Worm (Caenorhabditis elegans): ENCODE results near the gene T10D4.19.

The T10D4.19 gene

ce11 chrII:3145842-3146241 is 5.9 kb upstream of the T10D4.19 start, which contains the start of gene T10D4.15:
Gene T10D4.15, plus strand, starts transcription at chrII:3146142.
- no peak for TF ChIP-seq ets-4 (tag; optimal IDR thresholded peaks at IDR 0.05)
- no peak for TF ChIP-seq mec-3 (tag; optimal IDR thresholded peaks at IDR 0.05; ENCODE audit: borderline replicate concordance)
- no peak for TF ChIP-seq ceh-30 (tag; optimal IDR thresholded peaks at IDR 0.05)
- no peak for TF ChIP-seq unc-86 (tag; optimal IDR thresholded peaks at IDR 0.05)
- no peak for TF ChIP-seq hlh-13 (GFP tag; optimal IDR thresholded peaks at IDR 0.05)
- TF ChIP-seq fkh-6 (tag; optimal IDR thresholded peaks at IDR 0.05), result no peak
- TF ChIP-seq ceh-45 (GFP tag; IDR thresholded peaks at IDR 0.05), result no peak
- no peak for TF ChIP-seq ceh-34 (tag; optimal IDR thresholded peaks at IDR 0.05)
- TF ChIP-seq F13H6.1 (tag; optimal IDR thresholded peaks at IDR 0.05), result no peak
- no peak for TF ChIP-seq nfya-1 (tag; optimal IDR thresholded peaks at IDR 0.05)
- TF ChIP-seq ceh-2 (tag; optimal IDR thresholded peaks at IDR 0.05), result no peak
- no peak for TF ChIP-seq ahr-1 (tag; optimal IDR thresholded peaks at IDR 0.05)
- TF ChIP-seq ceh-18 (tag; optimal IDR thresholded peaks at IDR 0.05), result no peak

ce11 chrII:3148404-3148803 is 3.3 kb upstream of the T10D4.19 start:
- TF ChIP-seq T23F11.4 (GFP tag; optimal IDR thresholded peaks at IDR 0.05), result no peak
- no peak for TF ChIP-seq npax-4 (tag; optimal IDR thresholded peaks at IDR 0.05)

ce11 chrII:3149521-3150190 is 2.1 kb upstream of the T10D4.19 start, which contains the start of the genes T10D4.11 and T10D4.1:
Gene T10D4.11, minus strand, starts transcription at chrII:3149621.
Gene T10D4.1, plus strand, starts transcription at chrII:3150140.
- TF ChIP-seq unc-42 (tag; optimal IDR thresholded peaks at IDR 0.05) (no peak), unc-55 (GFP tag; optimal IDR thresholded peaks at IDR 0.05) (no peak), nhr-232 (tag; optimal IDR thresholded peaks at IDR 0.05) (no peak), K02D7.2 (tag; optimal IDR thresholded peaks at IDR 0.05) (no peak), nhr-11 (tag; optimal IDR thresholded peaks at IDR 0.05) (no peak), elt-2 (tag; optimal IDR thresholded peaks at IDR 0.05) (no peak), hlh-15 (tag; optimal IDR thresholded peaks at IDR 0.05) (no peak), lin-11 (tag; optimal IDR thresholded peaks at IDR 0.05) (no peak), eyg-1 (tag; optimal IDR thresholded peaks at IDR 0.05) (no peak), unc-86 (tag; optimal IDR thresholded peaks at IDR 0.05) (no peak), ztf-16 (tag; optimal IDR thresholded peaks at IDR 0.05) (no peak), ceh-18 (tag; optimal IDR thresholded peaks at IDR 0.05) (no peak), tbx-7 (tag; optimal IDR thresholded peaks at IDR 0.05) (no peak), pha-2 (tag; optimal IDR thresholded peaks at IDR 0.05) (no peak), hlh-8 (tag; optimal IDR thresholded peaks at IDR 0.05) (no peak), pros-1 (tag; optimal IDR thresholded peaks at IDR 0.05) (no peak), ceh-24 (tag; optimal IDR thresholded peaks at IDR 0.05) (no peak), ceh-19 (GFP tag; optimal IDR thresholded peaks at IDR 0.05) (no peak), unc-3 (GFP tag; conservative IDR thresholded peaks at IDR 0.05) (no peak), unc-3 (tag; optimal IDR thresholded peaks at IDR 0.05) (no peak), sox-4 (tag; optimal IDR thresholded peaks at IDR 0.05) (no peak)

ce11 chrII:3154383-3154782 is 2.7 kb downstream of the T10D4.19 start, which contains the start of gene sri-32:
Gene sri-32, minus strand, starts transcription at chrII:3154483.
- TF ChIP-seq hlh-6 (tag; optimal IDR thresholded peaks at IDR 0.05) (no peak), dmd-4 (tag; optimal IDR thresholded peaks at IDR 0.05; ENCODE audit: borderline replicate concordance) (no peak), mec-3 (tag; optimal IDR thresholded peaks at IDR 0.05; ENCODE audit: borderline replicate concordance) (no peak), hlh-30 (tag; optimal IDR thresholded peaks at IDR 0.05; ENCODE audit: insufficient read depth) (no peak), ceh-31 (tag; optimal IDR thresholded peaks at IDR 0.05) (no peak), C08G9.2 (tag; optimal IDR thresholded peaks at IDR 0.05) (no peak), tbx-2 (tag; optimal IDR thresholded peaks at IDR 0.05) (no peak), ahr-1 (tag; optimal IDR thresholded peaks at IDR 0.05) (no peak), rnt-1 (tag; optimal IDR thresholded peaks at IDR 0.05) (no peak), ceh-14 (tag; optimal IDR thresholded peaks at IDR 0.05) (no peak), ceh-30 (tag; optimal IDR thresholded peaks at IDR 0.05) (no peak), lim-6 (tag; optimal IDR thresholded peaks at IDR 0.05) (no peak), ttx-3 (tag; optimal IDR thresholded peaks at IDR 0.05) (no peak), che-1 (tag; optimal IDR thresholded peaks at IDR 0.05) (no peak), sdc-2 (tag; optimal IDR thresholded peaks at IDR 0.05) (no peak)

Data from whole organism, late embryonic.